Fruit fly (Drosophila melanogaster) whole organism, adult: Measurements from ENCODE around the gene Mondo.

Experiments used
- CG11617 ChIP-seq: fragments of 200-800 bp; sonication (Bioruptor generic); optimal IDR thresholded peaks from 2 replicates; lab custom pipeline; 2017; ENCODE audit warnings: mild to moderate bottlenecking, missing biosample characterization, missing genetic modification reagents, missing genetic modification characterization
- CG12768 ChIP-seq: fragments of 200-800 bp; sonication (Bioruptor generic); optimal IDR thresholded peaks from 2 replicates; lab custom pipeline; 2017; ENCODE audit warnings: missing biosample characterization, missing genetic modification characterization, mild to moderate bottlenecking, moderate library complexity, missing genetic modification reagents
- CG14711 ChIP-seq: fragments of 200-800 bp; sonication (Bioruptor generic); optimal IDR thresholded peaks from 2 replicates; lab custom pipeline; 2018; ENCODE audit warnings: missing biosample characterization, mild to moderate bottlenecking, missing genetic modification characterization, moderate library complexity
- CG7101 ChIP-seq: fragments of 200-800 bp; sonication (Bioruptor generic); optimal IDR thresholded peaks from 2 replicates; lab custom pipeline; 2018; ENCODE audit warnings: missing biosample characterization, mild to moderate bottlenecking, missing genetic modification characterization, moderate library complexity
- Clk ChIP-seq: fragments of 200-800 bp; sonication (Bioruptor generic); optimal IDR thresholded peaks from 2 replicates; lab custom pipeline; 2017; ENCODE audit warnings: missing biosample characterization, missing genetic modification characterization
- Hr96 ChIP-seq: fragments of 200-800 bp; sonication (Bioruptor generic); optimal IDR thresholded peaks from 2 replicates; lab custom pipeline; 2016; ENCODE audit warnings: missing biosample characterization, missing genetic modification characterization
- bab1 ChIP-seq: fragments of 200-800 bp; sonication (Bioruptor generic); optimal IDR thresholded peaks from 3 replicates; lab custom pipeline; 2019; ENCODE audit warnings: missing biosample characterization, mild to moderate bottlenecking, missing genetic modification characterization, moderate library complexity
- cic ChIP-seq: fragments of 200-800 bp; sonication (Bioruptor generic); optimal IDR thresholded peaks from 2 replicates; lab custom pipeline; 2017; ENCODE audit warnings: missing biosample characterization, mild to moderate bottlenecking, missing genetic modification characterization, moderate library complexity
- cnc ChIP-seq, 2 experiments: fragments of >200 bp; optimal IDR thresholded peaks; 2 replicates each; lab custom pipeline; 2017
- kay ChIP-seq: fragments of 200-800 bp; sonication (Bioruptor generic); peaks from one replicate; lab custom pipeline; 2016; ENCODE audit warnings: missing biosample characterization, missing genetic modification characterization, borderline replicate concordance
- tj ChIP-seq: fragments of 200-800 bp; sonication (Bioruptor generic); optimal IDR thresholded peaks from 3 replicates; lab custom pipeline; 2017; ENCODE audit warnings: missing biosample characterization, mild to moderate bottlenecking, missing genetic modification characterization, moderate library complexity

DNA sequence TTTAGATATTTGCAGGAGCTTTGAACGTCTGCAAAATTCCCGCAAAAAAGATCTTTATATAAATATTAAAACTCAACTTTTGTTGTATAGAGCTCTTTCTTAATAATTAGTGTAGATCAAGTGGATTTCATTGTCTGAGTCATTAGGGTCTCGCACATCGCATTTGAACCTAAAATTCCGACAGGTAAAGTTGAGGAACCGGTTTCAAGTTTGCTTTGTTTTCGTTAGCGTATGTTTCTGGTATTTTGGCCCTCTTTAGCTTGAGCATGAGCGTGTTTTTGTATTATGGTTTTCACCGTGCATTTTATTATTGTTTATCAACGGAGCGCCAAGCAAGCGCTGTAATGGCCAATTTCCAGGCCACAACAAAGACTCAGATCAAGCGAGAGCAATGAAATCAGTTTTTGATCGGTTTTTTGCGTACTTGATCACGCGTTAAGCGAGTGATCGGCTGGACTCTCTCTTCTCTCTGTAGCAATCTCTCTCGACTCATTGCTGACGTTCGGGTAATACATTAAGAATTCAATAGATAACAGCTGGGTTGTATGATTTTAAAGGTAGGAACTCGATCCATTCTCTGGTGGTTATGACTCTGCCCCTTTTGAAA is 3.1 kb upstream of the Mondo start:
- TF ChIP-seq CG14711 (tag; lab: Kevin White, UChicago): no peak
- no peak for TF ChIP-seq kay (GFP tag; lab: Kevin White, UChicago)
- no peak for TF ChIP-seq CG7101 (tag; lab: Kevin White, UChicago)
- TF ChIP-seq tj (GFP tag; lab: Kevin White, UChicago): peak; percentile 12
- TF ChIP-seq CG11617 (GFP tag; lab: Kevin White, UChicago): no peak
- no peak for TF ChIP-seq bab1
- TF ChIP-seq cnc (optimal IDR thresholded peaks at IDR 0.05; lab: Kevin White, UChicago): no peak
- peak; percentile 49 for TF ChIP-seq cic (GFP tag; lab: Kevin White, UChicago)
- TF ChIP-seq Hr96 (GFP tag; lab: Kevin White, UChicago): no peak
- TF ChIP-seq CG12768 (GFP tag; lab: Kevin White, UChicago): peak; percentile 27
- TF ChIP-seq Clk (GFP tag; lab: Kevin White, UChicago): no peak
